Fruit fly (Drosophila melanogaster) whole organism, prepupa: ENCODE results near the gene GluRIIC.

Source experiments
- CG10631 ChIP-seq: fragments of 200-800 bp; sonication (Bioruptor generic); optimal IDR thresholded peaks from 2 replicates; lab custom pipeline; 2016; ENCODE audit warnings: missing biosample characterization, missing genetic modification characterization
- Sox102F ChIP-seq: fragments of 200-800 bp; sonication (Bioruptor generic); optimal IDR thresholded peaks from 2 replicates; lab custom pipeline; 2016; ENCODE audit warnings: missing biosample characterization, mild to moderate bottlenecking, missing genetic modification characterization
- cyc ChIP-seq: fragments of 200-800 bp; sonication (Bioruptor generic); optimal IDR thresholded peaks from 3 replicates; lab custom pipeline; 2016; ENCODE audit warnings: missing biosample characterization, missing genetic modification characterization
- dsx ChIP-seq: fragments of 200-800 bp; optimal IDR thresholded peaks from 3 replicates; lab custom pipeline; 2019; ENCODE audit warnings: missing biosample characterization, mild to moderate bottlenecking, missing genetic modification characterization, moderate library complexity; ENCODE audit not compliant: poor library complexity, severe bottlenecking

DNA sequence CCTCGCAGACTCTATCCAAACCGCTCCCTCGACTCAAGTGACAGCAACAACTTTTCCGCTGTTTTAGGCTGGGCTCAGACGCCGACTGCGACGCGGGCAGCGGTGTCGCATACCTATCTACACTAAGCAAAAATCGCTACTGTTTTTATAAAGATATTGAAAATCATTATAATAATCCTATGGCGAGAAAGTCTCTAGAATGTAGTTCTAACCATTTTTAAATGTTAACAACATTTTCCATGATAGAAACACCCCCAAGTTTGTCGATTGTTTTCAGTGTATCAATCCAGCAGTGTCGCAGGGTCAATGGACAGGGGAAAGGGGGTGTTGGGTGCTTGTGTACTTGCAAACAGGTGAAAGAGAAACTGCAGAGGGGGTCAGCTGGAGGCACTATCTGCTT, 48.0 kb upstream of the GluRIIC start:
- TF ChIP-seq Sox102F = peak; percentile 96
- TF ChIP-seq CG10631 (GFP tag; lab: Kevin White, UChicago) = peak; percentile 97
- peak; percentile 92 for TF ChIP-seq dsx (GFP tag; lab: Kevin White, UChicago)
- TF ChIP-seq cyc (GFP tag; lab: Kevin White, UChicago) = peak; percentile 97
